Fruit fly (Drosophila melanogaster) whole organism, pupa: ENCODE measurements around the gene ast.

Experiments
- CG10348 ChIP-seq: fragments of 200-800 bp; sonication (Bioruptor generic); IDR thresholded peaks from 2 replicates; pipeline ENCODE4 v1.3.6; 2022; ENCODE audit warnings: missing biosample characterization, missing genetic modification characterization
- CG12605 ChIP-seq: fragments of 200-800 bp; sonication (Bioruptor generic); IDR thresholded peaks from 2 replicates; pipeline ENCODE4 v1.3.6; 2022; ENCODE audit warnings: missing biosample characterization, missing genetic modification characterization
- CG13204 ChIP-seq: fragments of 200-800 bp; sonication (Bioruptor generic); optimal IDR thresholded peaks from 2 replicates; lab custom pipeline; 2018; ENCODE audit warnings: missing biosample characterization, mild to moderate bottlenecking, missing genetic modification characterization, moderate library complexity
- CG14655 ChIP-seq: fragments of 200-800 bp; sonication (Bioruptor generic); optimal IDR thresholded peaks from 3 replicates; lab custom pipeline; 2017; ENCODE audit warnings: mild to moderate bottlenecking, missing biosample characterization, missing genetic modification reagents, missing genetic modification characterization
- CG15710 ChIP-seq: fragments of 200-800 bp; sonication (Bioruptor generic); optimal IDR thresholded peaks from 2 replicates; lab custom pipeline; 2018; ENCODE audit warnings: missing biosample characterization, mild to moderate bottlenecking, missing genetic modification characterization, moderate library complexity
- CG17806 ChIP-seq: fragments of 200-800 bp; sonication (Bioruptor generic); optimal IDR thresholded peaks from 2 replicates; lab custom pipeline; 2018; ENCODE audit warnings: missing biosample characterization, mild to moderate bottlenecking, missing genetic modification characterization, moderate library complexity
- CG32121 ChIP-seq: fragments of 200-800 bp; sonication (Bioruptor generic); IDR thresholded peaks from 2 replicates; pipeline ENCODE4 v1.3.6; 2022; ENCODE audit warnings: missing biosample characterization, missing genetic modification characterization
- CG34367 ChIP-seq: fragments of 200-800 bp; sonication (Bioruptor generic); optimal IDR thresholded peaks from 2 replicates; lab custom pipeline; 2018; ENCODE audit warnings: missing biosample characterization, mild to moderate bottlenecking, missing genetic modification characterization
- CG4496 ChIP-seq: fragments of 200-800 bp; sonication (Bioruptor generic); IDR thresholded peaks from 3 replicates; pipeline ENCODE4 v1.3.6; 2022; ENCODE audit warnings: missing biosample characterization, missing genetic modification characterization
- CG8159 ChIP-seq: fragments of 200-800 bp; sonication (Bioruptor generic); optimal IDR thresholded peaks from 3 replicates; lab custom pipeline; 2018; ENCODE audit warnings: missing biosample characterization, mild to moderate bottlenecking, missing genetic modification characterization, moderate library complexity
- CG8301 ChIP-seq: fragments of 200-800 bp; sonication (Bioruptor generic); optimal IDR thresholded peaks from 2 replicates; lab custom pipeline; 2018; ENCODE audit warnings: missing biosample characterization, mild to moderate bottlenecking, missing genetic modification characterization
- CG9948 ChIP-seq: fragments of 200-800 bp; sonication (Bioruptor generic); optimal IDR thresholded peaks from 2 replicates; lab custom pipeline; 2018; ENCODE audit warnings: missing biosample characterization, mild to moderate bottlenecking, missing genetic modification characterization, moderate library complexity
- D1 ChIP-seq: fragments of 200-800 bp; sonication (Bioruptor generic); optimal IDR thresholded peaks from 2 replicates; lab custom pipeline; 2018; ENCODE audit warnings: missing biosample characterization, mild to moderate bottlenecking, missing genetic modification characterization, moderate library complexity
- EcR ChIP-seq: fragments of 200-800 bp; sonication (Bioruptor generic); optimal IDR thresholded peaks from 3 replicates; lab custom pipeline; 2019; ENCODE audit warnings: missing biosample characterization, missing genetic modification characterization, mild to moderate bottlenecking, moderate library complexity, missing genetic modification reagents
- Ets98B ChIP-seq: fragments of 200-800 bp; sonication (Bioruptor generic); IDR thresholded peaks from 2 replicates; pipeline ENCODE4 v1.3.6; 2022; ENCODE audit warnings: missing biosample characterization, missing genetic modification characterization
- Pif1A ChIP-seq: fragments of 200-800 bp; sonication (Bioruptor generic); optimal IDR thresholded peaks from 3 replicates; lab custom pipeline; 2016; ENCODE audit warnings: missing biosample characterization, missing genetic modification characterization
- Pif1B ChIP-seq: fragments of 200-800 bp; sonication (Bioruptor generic); optimal IDR thresholded peaks from 3 replicates; lab custom pipeline; 2016; ENCODE audit warnings: missing biosample characterization, missing genetic modification characterization
- Snoo ChIP-seq: fragments of 200-800 bp; sonication (Bioruptor generic); optimal IDR thresholded peaks from 3 replicates; lab custom pipeline; 2017; ENCODE audit warnings: missing biosample characterization, mild to moderate bottlenecking, missing genetic modification characterization, inconsistent platforms
- fd96Ca ChIP-seq: fragments of 200-800 bp; sonication (Bioruptor generic); IDR thresholded peaks from 3 replicates; pipeline ENCODE4 v1.3.6; 2022; ENCODE audit warnings: missing biosample characterization, missing genetic modification characterization
- gl ChIP-seq: fragments of 200-800 bp; sonication (Bioruptor generic); optimal IDR thresholded peaks from 2 replicates; lab custom pipeline; 2018; ENCODE audit warnings: missing biosample characterization, mild to moderate bottlenecking, missing genetic modification characterization
- rn ChIP-seq: fragments of 200-800 bp; sonication (Bioruptor generic); IDR thresholded peaks from 2 replicates; pipeline ENCODE4 v1.3.6; 2022; ENCODE audit warnings: missing biosample characterization, missing genetic modification characterization

ast gene

DNA sequence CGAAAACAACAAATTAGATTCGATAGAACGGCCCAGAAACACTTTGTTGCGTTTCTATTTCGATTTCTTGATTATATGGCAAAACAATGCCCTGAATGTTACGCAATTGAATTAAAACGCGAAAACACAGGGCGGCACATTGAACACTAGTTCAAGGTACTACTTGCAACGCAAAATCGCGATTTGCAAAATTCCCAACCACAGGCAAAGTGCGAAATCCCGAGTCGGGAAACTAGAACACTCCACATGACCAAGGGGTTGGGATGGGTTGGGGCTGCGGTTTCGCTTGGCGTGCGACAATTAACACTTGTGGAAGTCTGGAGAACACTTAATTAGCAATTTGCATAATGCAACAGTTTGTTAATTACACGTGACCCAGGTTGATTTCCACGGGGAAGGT is 46.5 kb downstream of the ast start:
- TF ChIP-seq Ets98B (GFP tag; lab: Robert Waterston, UW) (no peak), CG9948 (tag; lab: Kevin White, UChicago) (no peak), EcR (no peak), CG4496 (GFP tag; lab: Robert Waterston, UW) (no peak)
- TF ChIP-seq, all 21 proteins: peak for 0

DNA sequence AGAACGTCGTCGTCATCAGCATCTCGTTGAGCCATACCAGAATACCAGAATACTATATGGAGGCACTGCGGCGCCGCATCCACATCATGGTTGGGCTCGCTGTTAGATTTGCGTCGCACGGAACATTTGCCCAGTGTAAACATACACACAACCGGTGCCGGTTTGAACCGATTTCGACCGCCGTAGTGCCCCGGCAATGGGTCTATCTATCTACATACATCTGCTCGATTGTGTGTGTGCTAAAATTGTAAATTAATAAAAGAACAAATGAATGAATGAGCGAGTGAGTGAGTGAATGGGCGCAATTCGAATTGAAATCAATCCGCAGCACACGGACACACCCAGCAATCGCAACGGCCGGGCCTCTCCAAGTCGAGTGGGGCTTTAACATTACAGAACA is 47.7 kb downstream of the ast start:
- TF ChIP-seq rn (GFP tag; lab: Robert Waterston, UW) (no peak), D1 (no peak), Pif1A (GFP tag; lab: Kevin White, UChicago) (no peak), CG14655 (GFP tag; lab: Kevin White, UChicago) (no peak), CG10348 (no peak), CG12605 (GFP tag; lab: Robert Waterston, UW) (0 out of 2 replicates have a peak, but pooled peaks have one; percentile 18), Snoo (tag; lab: Kevin White, UChicago) (no peak), CG8301 (tag; lab: Kevin White, UChicago) (no peak), CG13204 (GFP tag; lab: Kevin White, UChicago) (no peak), CG4496 (GFP tag; lab: Robert Waterston, UW) (peak; percentile 25; the same call in 1 of the 3 replicates), CG8159 (tag; lab: Kevin White, UChicago) (no peak), EcR (no peak), fd96Ca (GFP tag; lab: Robert Waterston, UW) (no peak), gl (no peak), CG15710 (tag; lab: Kevin White, UChicago) (no peak), Pif1B (GFP tag; lab: Kevin White, UChicago) (no peak)

DNA sequence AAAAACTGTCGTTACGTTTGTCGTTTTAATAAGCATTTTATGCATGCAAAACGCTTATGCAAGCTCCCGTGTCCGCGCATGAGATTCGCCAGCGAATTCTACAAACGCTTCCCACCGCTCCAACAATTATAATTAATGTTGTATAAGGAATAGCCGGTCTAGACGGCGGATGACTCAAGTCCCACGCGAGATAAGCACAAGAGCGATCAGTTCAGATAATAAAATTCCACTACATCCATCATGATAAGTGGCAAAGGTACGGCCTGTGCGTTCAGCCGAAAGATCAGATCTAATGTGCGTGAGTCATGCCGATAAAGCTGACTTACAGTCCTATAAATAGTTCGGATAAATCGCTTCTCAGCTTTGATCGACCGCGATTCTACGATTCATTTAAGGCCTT is 48.8 kb downstream of the ast start:
- TF ChIP-seq CG14655 (GFP tag; lab: Kevin White, UChicago) (no peak), CG9948 (tag; lab: Kevin White, UChicago) (no peak), CG34367 (tag; lab: Kevin White, UChicago) (no peak), CG4496 (GFP tag; lab: Robert Waterston, UW) (no peak), CG8301 (tag; lab: Kevin White, UChicago) (no peak), Ets98B (GFP tag; lab: Robert Waterston, UW) (no peak), CG15710 (tag; lab: Kevin White, UChicago) (no peak), CG13204 (GFP tag; lab: Kevin White, UChicago) (no peak), CG32121 (GFP tag; lab: Robert Waterston, UW) (no peak), EcR (no peak), CG10348 (no peak), CG17806 (tag; lab: Kevin White, UChicago) (no peak), fd96Ca (GFP tag; lab: Robert Waterston, UW) (no peak), D1 (no peak), Pif1B (GFP tag; lab: Kevin White, UChicago) (no peak), CG12605 (GFP tag; lab: Robert Waterston, UW) (no peak), CG8159 (tag; lab: Kevin White, UChicago) (no peak), Pif1A (GFP tag; lab: Kevin White, UChicago) (no peak), rn (GFP tag; lab: Robert Waterston, UW) (no peak)

DNA sequence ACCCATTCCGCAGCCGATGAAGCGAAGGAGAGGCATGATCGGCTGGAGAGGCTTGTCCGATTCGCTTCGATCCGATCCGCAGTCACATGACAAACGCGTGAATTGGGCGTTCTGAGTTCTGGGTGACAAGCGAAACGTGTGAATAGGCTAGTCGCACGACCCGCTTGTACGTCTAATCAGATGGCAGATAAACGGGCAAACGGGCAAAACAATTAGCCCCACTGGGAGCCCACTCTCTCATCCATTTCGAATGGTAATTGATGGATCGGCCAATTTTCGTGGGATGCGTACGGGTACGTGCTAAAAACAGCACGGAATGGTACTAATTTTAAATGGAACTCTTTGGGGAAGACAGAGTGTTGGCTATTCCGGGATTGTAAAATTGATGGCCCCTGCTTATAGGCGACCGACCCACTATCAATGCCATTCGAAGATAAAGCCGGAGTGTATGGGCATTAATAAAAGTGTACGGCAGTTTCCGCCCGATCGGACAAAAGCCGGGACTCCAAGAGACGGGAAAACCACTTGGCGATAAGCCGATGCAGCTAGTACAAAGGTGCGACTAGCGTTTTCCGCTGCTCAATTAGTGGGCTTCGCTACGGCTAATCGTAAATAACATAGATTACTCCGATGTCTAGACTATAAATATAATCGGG is 49.8 kb downstream of the ast start:
- TF ChIP-seq rn (GFP tag; lab: Robert Waterston, UW), result no peak
- TF ChIP-seq CG12605 (GFP tag; lab: Robert Waterston, UW), result no peak
- TF ChIP-seq CG17806 (tag; lab: Kevin White, UChicago), result no peak
- no peak for TF ChIP-seq CG9948 (tag; lab: Kevin White, UChicago)
- TF ChIP-seq Ets98B (GFP tag; lab: Robert Waterston, UW), result no peak
- TF ChIP-seq CG10348, result no peak
- TF ChIP-seq CG13204 (GFP tag; lab: Kevin White, UChicago), result no peak
- no peak for TF ChIP-seq gl
- TF ChIP-seq Pif1B (GFP tag; lab: Kevin White, UChicago), result no peak
- TF ChIP-seq CG8159 (tag; lab: Kevin White, UChicago), result no peak
- TF ChIP-seq EcR, result no peak
- no peak for TF ChIP-seq Pif1A (GFP tag; lab: Kevin White, UChicago)
- no peak for TF ChIP-seq CG14655 (GFP tag; lab: Kevin White, UChicago)
- no peak for TF ChIP-seq D1
- no peak for TF ChIP-seq Snoo (tag; lab: Kevin White, UChicago)
- no peak for TF ChIP-seq CG8301 (tag; lab: Kevin White, UChicago)

DNA sequence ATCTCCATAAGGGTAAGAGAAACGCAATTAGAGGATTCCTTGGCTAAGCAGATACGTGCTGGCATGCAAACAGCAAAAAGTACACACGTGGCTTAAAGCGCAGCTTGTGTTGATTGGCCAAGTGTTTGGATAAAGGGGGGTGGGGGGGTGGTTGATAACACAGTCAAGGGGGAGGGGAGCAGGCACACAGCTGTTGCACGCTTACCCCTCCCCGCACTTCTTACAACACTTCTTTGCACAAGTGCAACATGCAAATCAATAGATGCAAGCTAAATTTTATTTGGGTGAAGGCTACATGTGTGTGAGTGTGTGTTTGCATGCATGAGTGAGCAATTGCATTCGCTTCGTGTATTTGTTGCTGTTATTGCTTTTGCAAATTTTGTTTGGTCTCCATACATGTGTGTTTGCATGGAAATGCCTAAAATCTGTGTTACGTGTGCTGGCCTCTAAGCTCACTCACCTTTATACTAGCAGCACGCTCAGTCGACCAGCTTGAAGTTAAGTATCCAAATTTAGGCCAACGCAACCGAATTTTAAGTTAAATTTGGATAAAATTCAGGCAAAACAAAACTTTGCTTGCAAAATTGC is 50.7 kb downstream of the ast start:
- TF ChIP-seq Ets98B (GFP tag; lab: Robert Waterston, UW) (no peak), Snoo (tag; lab: Kevin White, UChicago) (no peak), CG8301 (tag; lab: Kevin White, UChicago) (no peak), CG15710 (tag; lab: Kevin White, UChicago) (no peak), D1 (no peak), CG8159 (tag; lab: Kevin White, UChicago) (no peak), CG32121 (GFP tag; lab: Robert Waterston, UW) (no peak), CG10348 (no peak), CG13204 (GFP tag; lab: Kevin White, UChicago) (no peak), fd96Ca (GFP tag; lab: Robert Waterston, UW) (no peak), EcR (no peak), gl (no peak), CG12605 (GFP tag; lab: Robert Waterston, UW) (no peak), Pif1B (GFP tag; lab: Kevin White, UChicago) (no peak)
